Worm (Caenorhabditis elegans) whole organism, late embryonic: ENCODE measurements around the gene rig-3.

ENCODE experiments used
- C08G9.2 ChIP-seq: sonication (generic microtip); optimal IDR thresholded peaks from 2 replicates; lab custom pipeline; 2016; ENCODE audit warnings: mild to moderate bottlenecking, missing genetic modification characterization, moderate library complexity, missing compliant biosample characterization
- T23F11.4 ChIP-seq: fragments of 200-800 bp; sonication (Bioruptor generic); optimal IDR thresholded peaks from 2 replicates; lab custom pipeline; 2018; ENCODE audit warnings: mild to moderate bottlenecking, missing genetic modification characterization, missing compliant biosample characterization
- Y22D7AL.16 ChIP-seq: sonication (generic microtip); optimal IDR thresholded peaks from 2 replicates; lab custom pipeline; 2016; ENCODE audit warnings: missing genetic modification characterization, missing compliant biosample characterization
- ceh-19 ChIP-seq: fragments of 200-800 bp; sonication (Bioruptor generic); optimal IDR thresholded peaks from 2 replicates; lab custom pipeline; 2018; ENCODE audit warnings: mild to moderate bottlenecking, missing genetic modification characterization, missing compliant biosample characterization
- ceh-2 ChIP-seq: sonication (generic microtip); optimal IDR thresholded peaks from 2 replicates; lab custom pipeline; 2016; ENCODE audit warnings: missing genotype, missing genetic modification characterization, missing compliant biosample characterization
- ceh-34 ChIP-seq: sonication (generic microtip); optimal IDR thresholded peaks from 2 replicates; lab custom pipeline; 2016; ENCODE audit warnings: mild to moderate bottlenecking, missing genetic modification characterization, missing compliant biosample characterization
- ceh-45 ChIP-seq: fragments of 200-800 bp; sonication (Bioruptor generic); IDR thresholded peaks from 2 replicates; pipeline ENCODE4 v1.3.6; 2022; ENCODE audit warnings: missing genetic modification reagents, missing genetic modification characterization, missing compliant biosample characterization
- ceh-6 ChIP-seq: fragments of 200-800 bp; sonication (Bioruptor generic); optimal IDR thresholded peaks from 2 replicates; lab custom pipeline; 2018; ENCODE audit warnings: mild to moderate bottlenecking, missing genetic modification characterization, missing compliant biosample characterization
- dmd-4 ChIP-seq: sonication (generic microtip); optimal IDR thresholded peaks from 2 replicates; lab custom pipeline; 2016; ENCODE audit warnings: borderline replicate concordance, missing genetic modification characterization, missing compliant biosample characterization
- elt-2 ChIP-seq: sonication (generic microtip); optimal IDR thresholded peaks from 2 replicates; lab custom pipeline; 2016; ENCODE audit warnings: missing genetic modification reagents, missing genetic modification characterization, missing compliant biosample characterization
- elt-4 ChIP-seq: sonication (generic microtip); optimal IDR thresholded peaks from 2 replicates; lab custom pipeline; 2016; ENCODE audit warnings: missing genetic modification characterization, missing compliant biosample characterization
- fax-1 ChIP-seq: sonication (generic microtip); optimal IDR thresholded peaks from 2 replicates; lab custom pipeline; 2016; ENCODE audit warnings: missing genotype, missing genetic modification characterization, missing compliant biosample characterization
- fkh-10 ChIP-seq: fragments of 150-350 bp; optimal IDR thresholded peaks from 2 replicates; lab custom pipeline; 2014; ENCODE audit warnings: missing biosample characterization, missing genetic modification reagents, missing genetic modification characterization
- fkh-6 ChIP-seq: sonication (generic microtip); optimal IDR thresholded peaks from 2 replicates; lab custom pipeline; 2016; ENCODE audit warnings: missing genetic modification characterization, missing compliant biosample characterization
- hlh-13 ChIP-seq: fragments of 200-800 bp; sonication (Bioruptor generic); optimal IDR thresholded peaks from 2 replicates; lab custom pipeline; 2018; ENCODE audit warnings: mild to moderate bottlenecking, missing genetic modification characterization, missing compliant biosample characterization
- hlh-15 ChIP-seq: sonication (generic microtip); optimal IDR thresholded peaks from 2 replicates; lab custom pipeline; 2016; ENCODE audit warnings: missing genetic modification characterization, missing compliant biosample characterization
- hlh-30 ChIP-seq: sonication (generic microtip); optimal IDR thresholded peaks from 2 replicates; lab custom pipeline; 2017; ENCODE audit warnings: antibody characterized with exemption, missing genetic modification characterization, missing compliant biosample characterization; ENCODE audit not compliant: insufficient read depth
- mec-3 ChIP-seq: sonication (generic microtip); optimal IDR thresholded peaks from 2 replicates; lab custom pipeline; 2016; ENCODE audit warnings: borderline replicate concordance, missing genetic modification characterization, missing compliant biosample characterization
- nfya-1 ChIP-seq: sonication (generic microtip); optimal IDR thresholded peaks from 2 replicates; lab custom pipeline; 2017; ENCODE audit warnings: missing genetic modification characterization, mild to moderate bottlenecking, missing compliant biosample characterization, antibody characterized with exemption, moderate library complexity
- nhr-11 ChIP-seq: fragments of 150-350 bp; optimal IDR thresholded peaks from 2 replicates; lab custom pipeline; 2014; ENCODE audit warnings: missing biosample characterization, missing genetic modification characterization
- nhr-232 ChIP-seq: sonication (generic microtip); optimal IDR thresholded peaks from 2 replicates; lab custom pipeline; 2016; ENCODE audit warnings: missing genetic modification characterization, missing compliant biosample characterization
- odd-2 ChIP-seq: sonication (generic microtip); optimal IDR thresholded peaks from 2 replicates; lab custom pipeline; 2017; ENCODE audit warnings: antibody characterized with exemption, mild to moderate bottlenecking, missing genetic modification characterization, missing compliant biosample characterization
- pat-9 ChIP-seq: fragments of 200-800 bp; sonication (Bioruptor generic); optimal IDR thresholded peaks from 2 replicates; lab custom pipeline; 2018; ENCODE audit warnings: mild to moderate bottlenecking, missing genetic modification characterization, moderate library complexity, missing compliant biosample characterization
- pha-2 ChIP-seq: sonication (generic microtip); optimal IDR thresholded peaks from 2 replicates; lab custom pipeline; 2017; ENCODE audit warnings: mild to moderate bottlenecking, missing genetic modification characterization, missing compliant biosample characterization
- pros-1 ChIP-seq: fragments of 150-350 bp; optimal IDR thresholded peaks from 2 replicates; lab custom pipeline; 2014; ENCODE audit warnings: missing biosample characterization, missing genetic modification reagents, missing genetic modification characterization
- ref-2 ChIP-seq: sonication (generic microtip); optimal IDR thresholded peaks from 2 replicates; lab custom pipeline; 2016; ENCODE audit warnings: missing genetic modification characterization, missing compliant biosample characterization
- rnt-1 ChIP-seq: sonication (generic microtip); optimal IDR thresholded peaks from 2 replicates; lab custom pipeline; 2016; ENCODE audit warnings: missing genetic modification characterization, missing compliant biosample characterization
- sdc-2 ChIP-seq: sonication (generic microtip); optimal IDR thresholded peaks from 2 replicates; lab custom pipeline; 2016; ENCODE audit warnings: missing genotype, missing genetic modification characterization, missing compliant biosample characterization
- tbx-7 ChIP-seq: sonication (generic microtip); optimal IDR thresholded peaks from 2 replicates; lab custom pipeline; 2016; ENCODE audit warnings: missing genotype, missing genetic modification characterization, missing compliant biosample characterization
- ttx-3 ChIP-seq: sonication (generic microtip); optimal IDR thresholded peaks from 2 replicates; lab custom pipeline; 2016; ENCODE audit warnings: missing genetic modification reagents, missing genetic modification characterization, missing compliant biosample characterization
- unc-3 ChIP-seq, 2 experiments: fragments of 200-800 bp in 1 of 2; sonication (Bioruptor generic) in 1 of 2; sonication (generic microtip) in 1 of 2; conservative IDR thresholded peaks in 1 of 2; optimal IDR thresholded peaks in 1 of 2; 2 replicates each; pipeline versions ENCODE4 v1.3.6 to Lab custom; 2016 to 2022; ENCODE audit warnings: missing compliant biosample characterization in 2 of 2, missing genetic modification characterization in 2 of 2, missing genetic modification reagents in 1 of 2
- unc-42 ChIP-seq: sonication (generic microtip); optimal IDR thresholded peaks from 2 replicates; lab custom pipeline; 2016; ENCODE audit warnings: missing genotype, missing genetic modification characterization, missing compliant biosample characterization
- zip-5 ChIP-seq: sonication (generic microtip); optimal IDR thresholded peaks from 2 replicates; lab custom pipeline; 2016; ENCODE audit warnings: missing genetic modification characterization, missing compliant biosample characterization
- ztf-16 ChIP-seq: sonication (generic microtip); optimal IDR thresholded peaks from 2 replicates; lab custom pipeline; 2017; ENCODE audit warnings: missing genetic modification characterization, missing compliant biosample characterization

rig-3 gene

ce11 chrX:6856793-6857192 is 3.4 kb downstream of the rig-3 start:
- TF ChIP-seq zip-5 (tag; lab: Kevin White, UChicago) (no peak), unc-42 (tag; lab: Kevin White, UChicago) (peak; percentile 80)
- TF ChIP-seq, all 69 proteins: peak for 1

- TF ChIP-seq fax-1 (no peak), hlh-13 (no peak), hlh-30 (no peak), Y22D7AL.16 (tag; lab: Kevin White, UChicago) (no peak), nhr-232 (tag; lab: Kevin White, UChicago) (no peak), rnt-1 (tag; lab: Kevin White, UChicago) (no peak), ttx-3 (tag; lab: Kevin White, UChicago) (no peak), ceh-45 (GFP tag; lab: Robert Waterston, UW) (no peak), odd-2 (tag; lab: Kevin White, UChicago) (no peak), hlh-15 (tag; lab: Kevin White, UChicago) (no peak), fkh-10 (no peak), ztf-16 (tag; lab: Kevin White, UChicago) (no peak), T23F11.4 (no peak), nhr-11 (tag; lab: Kevin White, UChicago) (no peak)
These were observed 8.1 kb downstream of the rig-3 start for ce11 chrX:6861564-6861963.

ce11 chrX:6863032-6863431 is 9.6 kb downstream of the rig-3 start, which contains the start of gene nep-4:
Gene nep-4 (minus strand): TSS chrX:6863424.
- no peak for TF ChIP-seq unc-42 (tag; lab: Kevin White, UChicago)
- TF ChIP-seq elt-2 (tag; lab: Kevin White, UChicago): no peak
- TF ChIP-seq tbx-7: no peak
- TF ChIP-seq pros-1 (tag; lab: Kevin White, UChicago): no peak
- TF ChIP-seq fkh-6: no peak
- TF ChIP-seq mec-3 (tag; lab: Kevin White, UChicago): no peak
- no peak for TF ChIP-seq T23F11.4
- no peak for TF ChIP-seq ceh-19 (GFP tag; lab: Kevin White, UChicago)
- TF ChIP-seq ref-2: no peak
- TF ChIP-seq unc-3 (GFP tag; conservative IDR thresholded peaks at IDR 0.05; lab: Robert Waterston, UW): no peak
- TF ChIP-seq unc-3 (tag; optimal IDR thresholded peaks at IDR 0.05; lab: Kevin White, UChicago): no peak
- no peak for TF ChIP-seq nfya-1 (tag; lab: Kevin White, UChicago)

- no peak for TF ChIP-seq C08G9.2 (tag; lab: Kevin White, UChicago)
- no peak for TF ChIP-seq hlh-15 (tag; lab: Kevin White, UChicago)
- no peak for TF ChIP-seq ceh-34 (tag; lab: Kevin White, UChicago)
- TF ChIP-seq tbx-7: no peak
- TF ChIP-seq pat-9 (tag; lab: Kevin White, UChicago): no peak
- TF ChIP-seq unc-3 (GFP tag; conservative IDR thresholded peaks at IDR 0.05; lab: Robert Waterston, UW): no peak
- TF ChIP-seq unc-3 (tag; optimal IDR thresholded peaks at IDR 0.05; lab: Kevin White, UChicago): no peak
- no peak for TF ChIP-seq pha-2 (tag; lab: Kevin White, UChicago)
- no peak for TF ChIP-seq sdc-2 (tag; lab: Kevin White, UChicago)
- no peak for TF ChIP-seq elt-4 (tag; lab: Kevin White, UChicago)
- no peak for TF ChIP-seq nhr-232 (tag; lab: Kevin White, UChicago)
- TF ChIP-seq Y22D7AL.16 (tag; lab: Kevin White, UChicago): no peak
- no peak for TF ChIP-seq nhr-11 (tag; lab: Kevin White, UChicago)
- no peak for TF ChIP-seq ttx-3 (tag; lab: Kevin White, UChicago)
- no peak for TF ChIP-seq ceh-6
- TF ChIP-seq dmd-4 (tag; lab: Kevin White, UChicago): no peak
These were observed 12.4 kb downstream of the rig-3 start, which contains the start of gene odr-10 for ce11 chrX:6865839-6866238. Gene odr-10 (minus strand): TSS chrX:6865939.

ce11 chrX:6866900-6867299 is 13.5 kb downstream of the rig-3 start:
- TF ChIP-seq hlh-13 (no peak), ceh-2 (no peak), hlh-15 (tag; lab: Kevin White, UChicago) (no peak)
- TF ChIP-seq, all 69 proteins: peak for 0
